Worm (Caenorhabditis elegans): ENCODE data around the gene T16G12.8.

ce11 chrIII:10106390-10106789 is 47.3 kb downstream of the T16G12.8 start, which contains the start of gene srt-55:
- TF ChIP-seq nhr-76 (tag; optimal IDR thresholded peaks at IDR 0.05) (no peak), unc-130 (tag; optimal IDR thresholded peaks at IDR 0.05) (no peak), aha-1 (tag; optimal IDR thresholded peaks at IDR 0.05) (no peak), lin-35 (GFP tag; optimal IDR thresholded peaks at IDR 0.05) (no peak), sox-4 (tag; optimal IDR thresholded peaks at IDR 0.05) (no peak), elt-2 (tag; optimal IDR thresholded peaks at IDR 0.05) (no peak), unc-62 (GFP tag; optimal IDR thresholded peaks at IDR 0.05) (no peak), lsy-2 (tag; optimal IDR thresholded peaks at IDR 0.05) (no peak), mdl-1 (tag; optimal IDR thresholded peaks at IDR 0.05) (no peak)
